Worm (Caenorhabditis elegans) whole organism, L1 larva: ENCODE results near the gene pdhk-2.

Source experiments
- C16A3.4 ChIP-seq: fragments of 150-350 bp; optimal IDR thresholded peaks from 2 replicates; lab custom pipeline; 2014; ENCODE audit warnings: missing biosample characterization, missing genetic modification characterization
- alr-1 ChIP-seq: fragments of 200-800 bp; sonication (Bioruptor generic); optimal IDR thresholded peaks from 2 replicates; lab custom pipeline; 2018; ENCODE audit warnings: borderline replicate concordance, mild to moderate bottlenecking, missing genetic modification characterization, missing compliant biosample characterization
- aly-2 ChIP-seq: fragments of 150-350 bp; optimal IDR thresholded peaks from 2 replicates; lab custom pipeline; 2014; ENCODE audit warnings: missing biosample characterization, missing genetic modification characterization
- blmp-1 ChIP-seq: fragments of 150-350 bp; optimal IDR thresholded peaks from 2 replicates; lab custom pipeline; 2014; ENCODE audit warnings: missing biosample characterization, missing genetic modification characterization
- ceh-8 ChIP-seq: fragments of 200-800 bp; sonication (Bioruptor generic); optimal IDR thresholded peaks from 2 replicates; lab custom pipeline; 2018; ENCODE audit warnings: mild to moderate bottlenecking, missing genetic modification characterization, moderate library complexity, missing compliant biosample characterization
- ceh-82 ChIP-seq, 3 experiments: fragments of 150-350 bp in 1 of 3; sonication (generic microtip) in 2 of 3; optimal IDR thresholded peaks; 2 replicates each; lab custom pipeline; 2014 to 2017; ENCODE audit warnings: missing biosample characterization in 3 of 3, missing genetic modification characterization in 3 of 3
- ceh-88 ChIP-seq: fragments of 200-800 bp; sonication (Bioruptor generic); IDR thresholded peaks from 2 replicates; pipeline ENCODE4 v1.3.6; 2022; ENCODE audit warnings: missing genetic modification characterization, missing compliant biosample characterization
- ceh-90 ChIP-seq: sonication (generic microtip); optimal IDR thresholded peaks from 2 replicates; lab custom pipeline; 2016; ENCODE audit warnings: missing genetic modification characterization, missing compliant biosample characterization
- dpl-1 ChIP-seq, 3 experiments: fragments of 150-350 bp in 2 of 3; sonication (generic microtip) in 1 of 3; optimal IDR thresholded peaks; 2 replicates each; lab custom pipeline; 2014 to 2017; ENCODE audit warnings: missing biosample characterization in 3 of 3, missing genetic modification characterization in 3 of 3, missing genetic modification reagents in 3 of 3
- efl-1 ChIP-seq, 4 experiments: fragments of 150-350 bp; optimal IDR thresholded peaks in 3 of 4; peaks in 1 of 4; 1 replicate in 1 of 4; 2 replicates in 3 of 4; lab custom pipeline; 2014; ENCODE audit warnings: missing biosample characterization in 2 of 4, missing genetic modification characterization in 2 of 4, missing genetic modification reagents in 2 of 4
- egl-27 ChIP-seq, 2 experiments: fragments of 150-350 bp in 1 of 2; sonication (generic microtip); optimal IDR thresholded peaks; 3 replicates each; lab custom pipeline; 2017 to 2018; ENCODE audit warnings: missing biosample characterization in 2 of 2, missing genetic modification characterization in 2 of 2, missing genetic modification reagents in 2 of 2
- elt-2 ChIP-seq: sonication (generic microtip); optimal IDR thresholded peaks from 2 replicates; lab custom pipeline; 2016; ENCODE audit warnings: missing genetic modification characterization, mild to moderate bottlenecking, inconsistent platforms, missing compliant biosample characterization, missing genetic modification reagents
- ets-5 ChIP-seq: fragments of 200-800 bp; sonication (Bioruptor generic); IDR thresholded peaks from 2 replicates; pipeline ENCODE4 v1.3.6; 2022; ENCODE audit warnings: missing genetic modification characterization, missing compliant biosample characterization
- fkh-10 ChIP-seq: sonication (generic microtip); optimal IDR thresholded peaks from 2 replicates; lab custom pipeline; 2017; ENCODE audit warnings: missing biosample characterization, missing genetic modification reagents, missing genetic modification characterization
- fkh-8 ChIP-seq: sonication (generic microtip); optimal IDR thresholded peaks from 2 replicates; lab custom pipeline; 2016; ENCODE audit warnings: mild to moderate bottlenecking, missing genetic modification characterization, missing compliant biosample characterization
- hlh-17 ChIP-seq: fragments of 200-800 bp; sonication (Bioruptor generic); optimal IDR thresholded peaks from 2 replicates; lab custom pipeline; 2018; ENCODE audit warnings: missing genetic modification characterization, mild to moderate bottlenecking, missing compliant biosample characterization, moderate library complexity, borderline replicate concordance
- hlh-4 ChIP-seq: sonication (generic microtip); optimal IDR thresholded peaks from 2 replicates; lab custom pipeline; 2016; ENCODE audit warnings: mild to moderate bottlenecking, missing genetic modification characterization, missing compliant biosample characterization
- hpl-2 ChIP-seq: fragments of 150-350 bp; optimal IDR thresholded peaks from 2 replicates; lab custom pipeline; 2014; ENCODE audit warnings: missing biosample characterization, missing genetic modification reagents, missing genetic modification characterization
- isw-1 ChIP-seq: fragments of 200-800 bp; sonication (Bioruptor generic); IDR thresholded peaks from 2 replicates; pipeline ENCODE4 v1.3.6; 2022; ENCODE audit warnings: missing genetic modification characterization, missing compliant biosample characterization
- jun-1 ChIP-seq: fragments of 150-350 bp; optimal IDR thresholded peaks from 2 replicates; lab custom pipeline; 2014; ENCODE audit warnings: missing biosample characterization, missing genetic modification reagents, missing genetic modification characterization
- lin-13 ChIP-seq: fragments of 150-350 bp; optimal IDR thresholded peaks from 2 replicates; lab custom pipeline; 2014; ENCODE audit warnings: missing biosample characterization, missing genetic modification reagents, missing genetic modification characterization
- lin-14 ChIP-seq: fragments of 200-800 bp; sonication (Bioruptor generic); optimal IDR thresholded peaks from 2 replicates; lab custom pipeline; 2018; ENCODE audit warnings: mild to moderate bottlenecking, missing genetic modification characterization, moderate library complexity, missing compliant biosample characterization
- lin-15B ChIP-seq: fragments of 150-350 bp; sonication (generic microtip); optimal IDR thresholded peaks from 3 replicates; lab custom pipeline; 2014; ENCODE audit warnings: missing biosample characterization, missing genetic modification characterization
- lin-39 ChIP-seq: fragments of 150-350 bp; optimal IDR thresholded peaks from 2 replicates; lab custom pipeline; 2014; ENCODE audit warnings: missing biosample characterization, missing genetic modification reagents, missing genetic modification characterization
- lir-3 ChIP-seq: sonication (generic microtip); optimal IDR thresholded peaks from 2 replicates; lab custom pipeline; 2016; ENCODE audit warnings: mild to moderate bottlenecking, missing genetic modification characterization, moderate library complexity, missing compliant biosample characterization; ENCODE audit not compliant: poor library complexity
- lsy-2 ChIP-seq, 2 experiments: fragments of 150-350 bp; optimal IDR thresholded peaks; 2 replicates each; lab custom pipeline; 2014; ENCODE audit warnings: missing biosample characterization in 2 of 2, missing genetic modification characterization in 2 of 2
- mab-9 ChIP-seq: fragments of 200-800 bp; sonication (Bioruptor generic); IDR thresholded peaks from 2 replicates; pipeline ENCODE4 v1.3.6; 2022; ENCODE audit warnings: missing genetic modification reagents, missing genetic modification characterization, missing compliant biosample characterization
- mdl-1 ChIP-seq, 2 experiments: fragments of 150-350 bp; optimal IDR thresholded peaks; 2 replicates each; lab custom pipeline; 2014 to 2017; ENCODE audit warnings: missing biosample characterization in 2 of 2, missing genetic modification characterization in 2 of 2, inconsistent platforms in 1 of 2
- mep-1 ChIP-seq: fragments of 150-350 bp; optimal IDR thresholded peaks from 2 replicates; lab custom pipeline; 2014; ENCODE audit warnings: missing biosample characterization, missing genetic modification characterization
- nhr-12 ChIP-seq: sonication (generic microtip); optimal IDR thresholded peaks from 2 replicates; lab custom pipeline; 2017; ENCODE audit warnings: missing biosample characterization, missing genetic modification characterization
- nhr-20 ChIP-seq: sonication (generic microtip); optimal IDR thresholded peaks from 2 replicates; lab custom pipeline; 2016; ENCODE audit warnings: mild to moderate bottlenecking, missing genetic modification characterization, missing compliant biosample characterization
- nhr-28 ChIP-seq: fragments of 150-350 bp; optimal IDR thresholded peaks from 2 replicates; lab custom pipeline; 2014; ENCODE audit warnings: missing biosample characterization, missing genetic modification characterization
- nhr-47 ChIP-seq: sonication (generic microtip); optimal IDR thresholded peaks from 2 replicates; lab custom pipeline; 2016; ENCODE audit warnings: mild to moderate bottlenecking, missing genetic modification characterization, moderate library complexity, missing compliant biosample characterization
- nhr-84 ChIP-seq: sonication (generic microtip); optimal IDR thresholded peaks from 2 replicates; lab custom pipeline; 2017; ENCODE audit warnings: missing biosample characterization, missing genetic modification characterization
- nhr-90 ChIP-seq: sonication (generic microtip); optimal IDR thresholded peaks from 2 replicates; lab custom pipeline; 2016; ENCODE audit warnings: mild to moderate bottlenecking, missing genetic modification characterization, missing compliant biosample characterization; ENCODE audit not compliant: poor library complexity
- pqm-1 ChIP-seq: sonication (generic microtip); optimal IDR thresholded peaks from 3 replicates; lab custom pipeline; 2017; ENCODE audit warnings: missing biosample characterization, missing genetic modification characterization
- skn-1 ChIP-seq: fragments of 150-350 bp; optimal IDR thresholded peaks from 2 replicates; lab custom pipeline; 2014; ENCODE audit warnings: missing biosample characterization, missing genetic modification characterization
- snpc-4 ChIP-seq: fragments of 150-350 bp; optimal IDR thresholded peaks from 2 replicates; lab custom pipeline; 2014; ENCODE audit warnings: missing biosample characterization, missing genetic modification characterization
- snu-23 ChIP-seq: sonication (generic microtip); optimal IDR thresholded peaks from 2 replicates; lab custom pipeline; 2016; ENCODE audit warnings: missing genetic modification characterization, missing compliant biosample characterization
- sox-4 ChIP-seq: sonication (generic microtip); optimal IDR thresholded peaks from 2 replicates; lab custom pipeline; 2016; ENCODE audit warnings: missing genetic modification characterization, missing compliant biosample characterization
- sptf-1 ChIP-seq: fragments of 150-350 bp; optimal IDR thresholded peaks from 2 replicates; lab custom pipeline; 2014; ENCODE audit warnings: missing biosample characterization, missing genetic modification characterization
- swsn-7 ChIP-seq: sonication (generic microtip); optimal IDR thresholded peaks from 2 replicates; lab custom pipeline; 2016; ENCODE audit warnings: missing genetic modification characterization, missing compliant biosample characterization
- unc-30 ChIP-seq: sonication (generic microtip); optimal IDR thresholded peaks from 2 replicates; lab custom pipeline; 2017; ENCODE audit warnings: missing biosample characterization, missing genetic modification characterization
- unc-62 ChIP-seq: fragments of 150-350 bp; optimal IDR thresholded peaks from 2 replicates; lab custom pipeline; 2014; ENCODE audit warnings: missing biosample characterization, missing genetic modification reagents, missing genetic modification characterization
- unc-98 ChIP-seq: fragments of 200-800 bp; sonication (Bioruptor generic); IDR thresholded peaks from 2 replicates; pipeline ENCODE4 v1.3.6; 2022; ENCODE audit warnings: missing genetic modification characterization, missing compliant biosample characterization
- zag-1 ChIP-seq: fragments of 150-350 bp; optimal IDR thresholded peaks from 2 replicates; lab custom pipeline; 2014; ENCODE audit warnings: missing biosample characterization, missing genetic modification characterization
- zip-4 ChIP-seq: fragments of 200-800 bp; sonication (Bioruptor generic); optimal IDR thresholded peaks from 2 replicates; lab custom pipeline; 2018; ENCODE audit warnings: mild to moderate bottlenecking, missing genetic modification characterization, moderate library complexity, missing compliant biosample characterization
- ztf-11 ChIP-seq, 2 experiments: sonication (generic microtip); optimal IDR thresholded peaks; 2 replicates each; lab custom pipeline; 2016 to 2017; ENCODE audit warnings: missing genetic modification characterization in 2 of 2, missing biosample characterization in 1 of 2, missing compliant biosample characterization in 1 of 2
- ztf-4 ChIP-seq: fragments of 150-350 bp; optimal IDR thresholded peaks from 2 replicates; lab custom pipeline; 2014; ENCODE audit warnings: missing biosample characterization, missing genetic modification characterization

Gene pdhk-2

ce11 chrIII:8697268-8697907, 43.8 kb downstream of the pdhk-2 start:
- TF ChIP-seq egl-27 (tag; optimal IDR thresholded peaks at IDR 0.05; lab: Kevin White, UChicago) (no peak), ceh-8 (GFP tag; lab: Kevin White, UChicago) (no peak), efl-1 (optimal IDR thresholded peaks at IDR 0.05; lab: Kevin White, UChicago) (no peak), efl-1 (GFP tag; optimal IDR thresholded peaks at IDR 0.05 in 1 of 2; lab: Kevin White, UChicago) (no peak), lin-13 (GFP tag; lab: Kevin White, UChicago) (no peak), nhr-47 (no peak), nhr-12 (tag; lab: Kevin White, UChicago) (no peak), pqm-1 (tag; lab: Kevin White, UChicago) (no peak), C16A3.4 (tag; lab: Kevin White, UChicago) (no peak), ceh-90 (tag; lab: Kevin White, UChicago) (no peak)

- TF ChIP-seq mdl-1 (tag; optimal IDR thresholded peaks at IDR 0.05; lab: Kevin White, UChicago) = no peak
- TF ChIP-seq jun-1 (tag; lab: Kevin White, UChicago) = no peak
- no peak for TF ChIP-seq ceh-88 (GFP tag; lab: Robert Waterston, UW)
- no peak for TF ChIP-seq ets-5
- TF ChIP-seq hlh-17 (GFP tag; lab: Kevin White, UChicago) = no peak
- peak in 1 of 3 experiments; percentile 35 for TF ChIP-seq ceh-82 (tag; optimal IDR thresholded peaks at IDR 0.05; lab: Kevin White, UChicago)
- no peak for TF ChIP-seq zip-4 (GFP tag; lab: Kevin White, UChicago)
- TF ChIP-seq nhr-90 = no peak
- TF ChIP-seq nhr-47 = peak; percentile 3
- no peak for TF ChIP-seq nhr-12 (tag; lab: Kevin White, UChicago)
- no peak for TF ChIP-seq hpl-2 (GFP tag; lab: Kevin White, UChicago)
- TF ChIP-seq dpl-1 (GFP tag; optimal IDR thresholded peaks at IDR 0.05; lab: Kevin White, UChicago) = peak in 1 of 3 experiments; percentile 24
- no peak for TF ChIP-seq lir-3 (tag; lab: Kevin White, UChicago)
- no peak for TF ChIP-seq mab-9 (GFP tag; lab: Robert Waterston, UW)
- no peak for TF ChIP-seq ztf-4 (tag; lab: Kevin White, UChicago)
- peak; percentile 8 for TF ChIP-seq nhr-20
- no peak for TF ChIP-seq lin-15B (tag; lab: Kevin White, UChicago)
- no peak for TF ChIP-seq hlh-4
- no peak for TF ChIP-seq unc-98 (GFP tag; lab: Robert Waterston, UW)
- no peak for TF ChIP-seq skn-1 (tag; lab: Kevin White, UChicago)
- no peak for TF ChIP-seq alr-1
- TF ChIP-seq lin-14 (GFP tag; lab: Kevin White, UChicago) = peak; percentile 66
- TF ChIP-seq isw-1 (GFP tag; lab: Robert Waterston, UW) = no peak
- TF ChIP-seq aly-2 (tag; lab: Kevin White, UChicago) = no peak
- TF ChIP-seq lsy-2 (tag; optimal IDR thresholded peaks at IDR 0.05; lab: Kevin White, UChicago) = peak in 1 of 2 experiments; percentile 49
- TF ChIP-seq lin-39 (tag; lab: Kevin White, UChicago) = no peak
- no peak for TF ChIP-seq lin-13 (GFP tag; lab: Kevin White, UChicago)
- TF ChIP-seq snpc-4 (tag; lab: Kevin White, UChicago) = no peak
- peak; percentile 45 for TF ChIP-seq snu-23 (GFP tag; lab: Kevin White, UChicago)
- no peak for TF ChIP-seq ztf-11 (tag; optimal IDR thresholded peaks at IDR 0.05; lab: Kevin White, UChicago)
- peak; percentile 15 for TF ChIP-seq swsn-7 (tag; lab: Kevin White, UChicago)
- no peak for TF ChIP-seq nhr-28 (tag; lab: Kevin White, UChicago)
- no peak for TF ChIP-seq sptf-1 (tag; lab: Kevin White, UChicago)
- TF ChIP-seq unc-62 = no peak
- no peak for TF ChIP-seq unc-30 (tag; lab: Kevin White, UChicago)
- no peak for TF ChIP-seq zag-1 (tag; lab: Kevin White, UChicago)
- TF ChIP-seq fkh-8 = peak; percentile 65
- peak; percentile 92 for TF ChIP-seq blmp-1 (tag; lab: Kevin White, UChicago)
- TF ChIP-seq fkh-10 = no peak
- no peak for TF ChIP-seq sox-4 (tag; lab: Kevin White, UChicago)
- peak; percentile 14 for TF ChIP-seq mep-1 (tag; lab: Kevin White, UChicago)
- no peak for TF ChIP-seq nhr-84 (tag; lab: Kevin White, UChicago)
- TF ChIP-seq elt-2 (tag; lab: Kevin White, UChicago) = no peak
Observed at ce11 chrIII:8696680-8697079, 44.5 kb downstream of the pdhk-2 start.
